Worm (Caenorhabditis elegans) whole organism, L4 larva: ENCODE data around the gene snt-2.
A peak's percentile ranks its signal among the peaks of the same experiment; 100 is the strongest.

ENCODE experiments used
- F10B5.3 ChIP-seq: sonication (generic microtip); optimal IDR thresholded peaks from 2 replicates; lab custom pipeline; 2016; ENCODE audit warnings: mild to moderate bottlenecking, missing genetic modification characterization, missing compliant biosample characterization
- F26F4.8 ChIP-seq: fragments of 200-800 bp; sonication (Bioruptor generic); conservative IDR thresholded peaks from 2 replicates; pipeline ENCODE4 v1.3.6; 2022; ENCODE audit warnings: missing genetic modification characterization, missing compliant biosample characterization
- F37D6.2 ChIP-seq: sonication (generic microtip); optimal IDR thresholded peaks from 2 replicates; lab custom pipeline; 2016; ENCODE audit warnings: mild to moderate bottlenecking, missing genetic modification characterization, missing compliant biosample characterization
- F49E8.2 ChIP-seq: sonication (generic microtip); optimal IDR thresholded peaks from 2 replicates; lab custom pipeline; 2016; ENCODE audit warnings: missing compliant biosample characterization, mild to moderate bottlenecking, missing genetic modification characterization, borderline replicate concordance
- R02D3.7 ChIP-seq: fragments of 150-350 bp; sonication (generic microtip); optimal IDR thresholded peaks from 3 replicates; lab custom pipeline; 2014; ENCODE audit warnings: missing biosample characterization, missing genetic modification characterization
- T26A8.4 ChIP-seq: fragments of 200-800 bp; sonication (Bioruptor generic); IDR thresholded peaks from 2 replicates; pipeline ENCODE4 v1.3.6; 2022; ENCODE audit warnings: missing genetic modification characterization, missing compliant biosample characterization
- ZK337.2 ChIP-seq: fragments of 200-800 bp; sonication (Bioruptor generic); IDR thresholded peaks from 2 replicates; pipeline ENCODE4 v1.3.6; 2022; ENCODE audit warnings: missing genetic modification reagents, missing genetic modification characterization, missing compliant biosample characterization
- aha-1 ChIP-seq: fragments of 150-350 bp; peaks from one replicate; lab custom pipeline; 2014; ENCODE audit warnings: missing biosample characterization, missing genetic modification characterization
- aly-2 ChIP-seq: sonication (generic microtip); optimal IDR thresholded peaks from 2 replicates; lab custom pipeline; 2018; ENCODE audit warnings: missing biosample characterization, missing genetic modification characterization
- ama-1 ChIP-seq: fragments of 150-350 bp; optimal IDR thresholded peaks from 2 replicates; lab custom pipeline; 2014; ENCODE audit warnings: inconsistent platforms, mixed read lengths
- arid-1 ChIP-seq: fragments of 200-800 bp; sonication (Bioruptor generic); conservative IDR thresholded peaks from 2 replicates; pipeline ENCODE4 v1.3.6; 2022; ENCODE audit warnings: missing genetic modification reagents, missing genetic modification characterization, missing compliant biosample characterization
- ceh-20 ChIP-seq: fragments of 200-800 bp; sonication (Bioruptor generic); IDR thresholded peaks from 2 replicates; pipeline ENCODE4 v1.3.6; 2022; ENCODE audit warnings: missing genetic modification reagents, missing genetic modification characterization, missing compliant biosample characterization
- daf-12 ChIP-seq: fragments of 150-350 bp; optimal IDR thresholded peaks from 2 replicates; lab custom pipeline; 2014; ENCODE audit warnings: missing biosample characterization, missing genetic modification reagents, missing genetic modification characterization
- daf-16 ChIP-seq, 3 experiments: sonication (generic microtip); optimal IDR thresholded peaks; 2 replicates each; lab custom pipeline; 2016 to 2017; ENCODE audit warnings: missing genetic modification characterization in 3 of 3, missing genetic modification reagents in 3 of 3, mild to moderate bottlenecking in 2 of 3, missing compliant biosample characterization in 2 of 3, missing biosample characterization in 1 of 3, moderate library complexity in 1 of 3
- daf-19 ChIP-seq: fragments of 200-800 bp; sonication (Bioruptor generic); conservative IDR thresholded peaks from 2 replicates; pipeline ENCODE4 v1.3.6; 2022; ENCODE audit warnings: missing genetic modification characterization, missing compliant biosample characterization
- dpl-1 ChIP-seq: fragments of 150-350 bp; optimal IDR thresholded peaks from 2 replicates; lab custom pipeline; 2014; ENCODE audit warnings: missing biosample characterization, missing genetic modification reagents, missing genetic modification characterization
- duxl-1 ChIP-seq: sonication (generic microtip); optimal IDR thresholded peaks from 2 replicates; lab custom pipeline; 2016; ENCODE audit warnings: mild to moderate bottlenecking, missing genetic modification characterization, moderate library complexity, missing compliant biosample characterization; ENCODE audit not compliant: poor library complexity
- egl-27 ChIP-seq: sonication (generic microtip); optimal IDR thresholded peaks from 3 replicates; lab custom pipeline; 2017; ENCODE audit warnings: missing biosample characterization, missing genetic modification reagents, missing genetic modification characterization
- egl-43 ChIP-seq: fragments of 200-800 bp; sonication (Bioruptor generic); IDR thresholded peaks from 2 replicates; pipeline ENCODE4 v1.3.6; 2022; ENCODE audit warnings: missing genetic modification reagents, missing genetic modification characterization, missing compliant biosample characterization
- hlh-30 ChIP-seq: sonication (generic microtip); optimal IDR thresholded peaks from 2 replicates; lab custom pipeline; 2017; ENCODE audit warnings: antibody characterized with exemption, mild to moderate bottlenecking, missing genetic modification characterization, missing compliant biosample characterization; ENCODE audit not compliant: insufficient read depth
- hmg-1.1 ChIP-seq: fragments of 200-800 bp; sonication (Bioruptor generic); IDR thresholded peaks from 2 replicates; pipeline ENCODE4 v1.3.6; 2022; ENCODE audit warnings: missing genetic modification reagents, missing genetic modification characterization, missing compliant biosample characterization
- jun-1 ChIP-seq: fragments of 150-350 bp; optimal IDR thresholded peaks from 2 replicates; lab custom pipeline; 2014; ENCODE audit warnings: missing biosample characterization, missing genetic modification reagents, missing genetic modification characterization
- lim-7 ChIP-seq: fragments of 200-800 bp; sonication (Bioruptor generic); IDR thresholded peaks from 2 replicates; pipeline ENCODE4 v1.3.6; 2022; ENCODE audit warnings: missing genetic modification characterization, missing compliant biosample characterization
- lin-13 ChIP-seq: fragments of 150-350 bp; optimal IDR thresholded peaks from 2 replicates; lab custom pipeline; 2014; ENCODE audit warnings: missing biosample characterization, missing genetic modification reagents, missing genetic modification characterization
- lin-15B ChIP-seq: fragments of 150-350 bp; sonication (generic microtip); optimal IDR thresholded peaks from 3 replicates; lab custom pipeline; 2014; ENCODE audit warnings: missing biosample characterization, missing genetic modification characterization
- lir-3 ChIP-seq: sonication (generic microtip); optimal IDR thresholded peaks from 2 replicates; lab custom pipeline; 2016; ENCODE audit warnings: mild to moderate bottlenecking, missing genetic modification characterization, missing compliant biosample characterization
- lsy-2 ChIP-seq, 2 experiments: fragments of 150-350 bp in 1 of 2; sonication (generic microtip) in 1 of 2; optimal IDR thresholded peaks; 2 replicates each; lab custom pipeline; 2014 to 2017; ENCODE audit warnings: missing biosample characterization in 2 of 2, missing genetic modification characterization in 2 of 2
- madf-9 ChIP-seq: fragments of 200-800 bp; sonication (Bioruptor generic); conservative IDR thresholded peaks from 2 replicates; pipeline ENCODE4 v1.3.6; 2022; ENCODE audit warnings: missing genetic modification reagents, missing genetic modification characterization, missing compliant biosample characterization
- mxl-2 ChIP-seq: fragments of 200-800 bp; sonication (Bioruptor generic); conservative IDR thresholded peaks from 2 replicates; pipeline ENCODE4 v1.3.6; 2022; ENCODE audit warnings: missing genetic modification reagents, missing genetic modification characterization, missing compliant biosample characterization
- mxl-3 ChIP-seq: fragments of 200-800 bp; sonication (Bioruptor generic); optimal IDR thresholded peaks from 2 replicates; lab custom pipeline; 2018; ENCODE audit warnings: mild to moderate bottlenecking, missing genetic modification characterization, missing compliant biosample characterization
- nhr-11 ChIP-seq: fragments of 150-350 bp; optimal IDR thresholded peaks from 2 replicates; lab custom pipeline; 2014; ENCODE audit warnings: missing biosample characterization, missing genetic modification characterization
- nhr-237 ChIP-seq: sonication (generic microtip); optimal IDR thresholded peaks from 2 replicates; lab custom pipeline; 2017; ENCODE audit warnings: missing biosample characterization, missing genetic modification characterization
- nhr-41 ChIP-seq: fragments of 200-800 bp; sonication (Bioruptor generic); IDR thresholded peaks from 2 replicates; pipeline ENCODE4 v1.3.6; 2022; ENCODE audit warnings: missing genetic modification reagents, missing genetic modification characterization, missing compliant biosample characterization
- nhr-42 ChIP-seq: fragments of 200-800 bp; sonication (Bioruptor generic); IDR thresholded peaks from 2 replicates; pipeline ENCODE4 v1.3.6; 2022; ENCODE audit warnings: missing genetic modification characterization, missing compliant biosample characterization
- nhr-48 ChIP-seq: sonication (generic microtip); optimal IDR thresholded peaks from 2 replicates; lab custom pipeline; 2016; ENCODE audit warnings: mild to moderate bottlenecking, missing genetic modification characterization, missing compliant biosample characterization
- nhr-6 ChIP-seq: fragments of 150-350 bp; optimal IDR thresholded peaks from 2 replicates; lab custom pipeline; 2014; ENCODE audit warnings: missing biosample characterization, missing genetic modification characterization
- nhr-76 ChIP-seq: fragments of 150-350 bp; optimal IDR thresholded peaks from 2 replicates; lab custom pipeline; 2014; ENCODE audit warnings: missing biosample characterization, missing genetic modification characterization
- nhr-77 ChIP-seq: fragments of 150-350 bp; optimal IDR thresholded peaks from 2 replicates; lab custom pipeline; 2014; ENCODE audit warnings: missing biosample characterization, missing genetic modification characterization
- pha-4 ChIP-seq, 2 experiments: fragments of 150-350 bp in 1 of 2; fragments of 200-800 bp in 1 of 2; sonication (Bioruptor generic) in 1 of 2; IDR thresholded peaks in 1 of 2; optimal IDR thresholded peaks in 1 of 2; 2 replicates each; pipeline versions ENCODE4 v1.3.6 to Lab custom; 2014 to 2022; ENCODE audit warnings: missing genetic modification characterization in 2 of 2, missing genetic modification reagents in 2 of 2, missing biosample characterization in 1 of 2, missing compliant biosample characterization in 1 of 2
- rbr-2 ChIP-seq: sonication (generic microtip); optimal IDR thresholded peaks from 2 replicates; lab custom pipeline; 2016; ENCODE audit warnings: missing genotype, missing genetic modification characterization, missing compliant biosample characterization
- snpc-1.2 ChIP-seq: fragments of 200-800 bp; sonication (Bioruptor generic); IDR thresholded peaks from 2 replicates; pipeline ENCODE4 v1.3.6; 2022; ENCODE audit warnings: missing genetic modification reagents, missing genetic modification characterization, missing compliant biosample characterization
- spr-1 ChIP-seq: sonication (generic microtip); optimal IDR thresholded peaks from 2 replicates; lab custom pipeline; 2016; ENCODE audit warnings: mild to moderate bottlenecking, missing genetic modification characterization, missing compliant biosample characterization
- spr-3 ChIP-seq: fragments of 200-800 bp; sonication (Bioruptor generic); optimal IDR thresholded peaks from 2 replicates; lab custom pipeline; 2018; ENCODE audit warnings: mild to moderate bottlenecking, missing genetic modification characterization, missing compliant biosample characterization
- tag-97 ChIP-seq: fragments of 200-800 bp; sonication (Bioruptor generic); IDR thresholded peaks from 2 replicates; pipeline ENCODE4 v1.3.6; 2022; ENCODE audit warnings: missing genetic modification characterization, missing compliant biosample characterization
- tra-1 ChIP-seq: fragments of 200-800 bp; sonication (Bioruptor generic); IDR thresholded peaks from 2 replicates; pipeline ENCODE4 v1.3.6; 2022; ENCODE audit warnings: missing genetic modification reagents, missing genetic modification characterization, missing compliant biosample characterization
- unc-130 ChIP-seq: sonication (generic microtip); optimal IDR thresholded peaks from 2 replicates; lab custom pipeline; 2016; ENCODE audit warnings: missing genetic modification reagents, missing genetic modification characterization, missing compliant biosample characterization
- vab-7 ChIP-seq: fragments of 200-800 bp; sonication (Bioruptor generic); IDR thresholded peaks from 2 replicates; pipeline ENCODE4 v1.3.6; 2022; ENCODE audit warnings: missing genetic modification reagents, missing genetic modification characterization, missing compliant biosample characterization
- zag-1 ChIP-seq: fragments of 150-350 bp; optimal IDR thresholded peaks from 2 replicates; lab custom pipeline; 2014; ENCODE audit warnings: missing biosample characterization, missing genetic modification characterization
- zfp-3 ChIP-seq: fragments of 200-800 bp; sonication (Bioruptor generic); conservative IDR thresholded peaks from 2 replicates; pipeline ENCODE4 v1.3.6; 2022; ENCODE audit warnings: missing genetic modification reagents, missing genetic modification characterization, missing compliant biosample characterization
- zip-2 ChIP-seq: fragments of 150-350 bp; optimal IDR thresholded peaks from 2 replicates; lab custom pipeline; 2014; ENCODE audit warnings: missing biosample characterization, missing genetic modification characterization
- ztf-11 ChIP-seq: fragments of 150-350 bp; optimal IDR thresholded peaks from 2 replicates; lab custom pipeline; 2014; ENCODE audit warnings: missing biosample characterization, missing genetic modification characterization

snt-2 gene

ce11 chrIII:793595-793994 is at the start of gene snt-2 (continued):
- TF ChIP-seq nhr-42 (GFP tag; lab: Robert Waterston, UW) (no peak; the same call in 1 of the 2 replicates), nhr-41 (GFP tag; lab: Robert Waterston, UW) (no peak), spr-1 (peak; percentile 28), F49E8.2 (no peak), tra-1 (no peak), egl-43 (0 out of 2 replicates have a peak, but pooled peaks have one; percentile 20), arid-1 (GFP tag; lab: Robert Waterston, UW) (0 out of 2 replicates have a peak, but pooled peaks have one; percentile 32), dpl-1 (GFP tag; lab: Kevin White, UChicago) (peak; percentile 81), egl-27 (tag; lab: Kevin White, UChicago) (no peak), rbr-2 (tag; lab: Kevin White, UChicago) (peak; percentile 78), zag-1 (no peak), duxl-1 (tag; lab: Kevin White, UChicago) (peak; percentile 42), pha-4 (GFP tag; IDR thresholded peaks at IDR 0.05; lab: Robert Waterston, UW) (no peak), pha-4 (tag; optimal IDR thresholded peaks at IDR 0.05; lab: Kevin White, UChicago) (no peak), nhr-77 (tag; lab: Kevin White, UChicago) (peak; percentile 23), daf-19 (GFP tag; lab: Robert Waterston, UW) (no peak), ztf-11 (tag; lab: Kevin White, UChicago) (no peak), aha-1 (peak; percentile 99), zip-2 (tag; lab: Kevin White, UChicago) (peak; percentile 7), daf-16 (GFP tag; optimal IDR thresholded peaks at IDR 0.05; lab: Kevin White, UChicago) (no peak), daf-16 (tag; optimal IDR thresholded peaks at IDR 0.05; lab: Kevin White, UChicago) (peak; percentile 29), nhr-11 (peak; percentile 63), ama-1 (lab: Kevin White, UChicago) (no peak), hlh-30 (peak; percentile 87), R02D3.7 (no peak), lir-3 (tag; lab: Kevin White, UChicago) (no peak), F10B5.3 (tag; lab: Kevin White, UChicago) (peak; percentile 15), madf-9 (GFP tag; lab: Robert Waterston, UW) (no peak), tag-97 (no peak), lim-7 (GFP tag; lab: Robert Waterston, UW) (no peak), lin-15B (tag; lab: Kevin White, UChicago) (peak; percentile 14), lsy-2 (tag; optimal IDR thresholded peaks at IDR 0.05; lab: Kevin White, UChicago) (peak; percentile 94 to 99), lin-13 (GFP tag; lab: Kevin White, UChicago) (no peak), ceh-20 (GFP tag; lab: Robert Waterston, UW) (0 out of 2 replicates have a peak, but pooled peaks have one; percentile 22), daf-12 (tag; lab: Kevin White, UChicago) (no peak), unc-130 (GFP tag; lab: Kevin White, UChicago) (peak; percentile 59), vab-7 (GFP tag; lab: Robert Waterston, UW) (no peak), jun-1 (tag; lab: Kevin White, UChicago) (no peak), aly-2 (tag; lab: Kevin White, UChicago) (no peak), nhr-237 (tag; lab: Kevin White, UChicago) (no peak), F37D6.2 (tag; lab: Kevin White, UChicago) (peak; percentile 38), snpc-1.2 (GFP tag; lab: Robert Waterston, UW) (no peak), hmg-1.1 (GFP tag; lab: Robert Waterston, UW) (peak; percentile 72), nhr-76 (tag; lab: Kevin White, UChicago) (no peak), nhr-48 (tag; lab: Kevin White, UChicago) (no peak), mxl-2 (GFP tag; lab: Robert Waterston, UW) (no peak), spr-3 (GFP tag; lab: Kevin White, UChicago) (no peak), F26F4.8 (no peak), ZK337.2 (GFP tag; lab: Robert Waterston, UW) (no peak), nhr-6 (peak; percentile 71), mxl-3 (GFP tag; lab: Kevin White, UChicago) (peak; percentile 51), T26A8.4 (GFP tag; lab: Robert Waterston, UW) (peak; percentile 58), zfp-3 (no peak)
